Worm (Caenorhabditis elegans) whole organism, L4 larva: ENCODE results near the gene W02B12.1.

Experiments used
- aly-2 ChIP-seq: sonication (generic microtip); optimal IDR thresholded peaks from 2 replicates; lab custom pipeline; 2018; ENCODE audit warnings: missing biosample characterization, missing genetic modification characterization
- ceh-20 ChIP-seq: fragments of 200-800 bp; sonication (Bioruptor generic); IDR thresholded peaks from 2 replicates; pipeline ENCODE4 v1.3.6; 2022; ENCODE audit warnings: missing genetic modification reagents, missing genetic modification characterization, missing compliant biosample characterization
- ces-1 ChIP-seq: fragments of 150-350 bp; sonication (generic microtip); optimal IDR thresholded peaks from 4 replicates; lab custom pipeline; 2014; ENCODE audit warnings: missing biosample characterization, missing genetic modification reagents, missing genetic modification characterization
- fos-1 ChIP-seq: fragments of 150-350 bp; optimal IDR thresholded peaks from 2 replicates; lab custom pipeline; 2014; ENCODE audit warnings: missing biosample characterization, missing genetic modification characterization
- skn-1 ChIP-seq: fragments of 150-350 bp; optimal IDR thresholded peaks from 2 replicates; lab custom pipeline; 2014; ENCODE audit warnings: missing biosample characterization, missing genetic modification characterization
- ztf-7 ChIP-seq: fragments of 150-350 bp; optimal IDR thresholded peaks from 2 replicates; lab custom pipeline; 2014; ENCODE audit warnings: missing biosample characterization, missing genetic modification characterization

DNA sequence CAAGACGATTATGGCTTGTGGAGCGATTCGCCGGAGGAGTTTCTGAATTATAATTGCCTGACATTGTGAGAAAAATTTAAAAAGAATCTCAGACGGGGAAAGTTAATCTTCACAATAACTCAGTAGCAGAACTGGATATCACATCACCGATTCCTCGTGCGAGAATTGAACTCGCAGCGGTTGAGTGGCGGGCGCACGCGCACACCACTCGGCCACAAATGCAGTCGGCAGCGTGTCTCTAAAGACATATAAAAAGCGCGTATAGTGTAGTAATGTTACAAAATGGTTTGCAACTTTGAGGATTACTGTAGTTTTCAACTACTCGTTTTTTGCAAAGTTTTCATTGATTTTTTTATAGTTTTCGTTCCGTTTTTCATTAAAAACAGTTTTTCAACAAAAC lies 35.8 kb downstream of the W02B12.1 start:
- TF ChIP-seq ces-1 (GFP tag; lab: Kevin White, UChicago), result no peak
- no peak for TF ChIP-seq ztf-7 (tag; lab: Kevin White, UChicago)
- no peak for TF ChIP-seq fos-1 (tag; lab: Kevin White, UChicago)
- TF ChIP-seq aly-2 (tag; lab: Kevin White, UChicago), result no peak
- no peak for TF ChIP-seq skn-1 (tag; lab: Kevin White, UChicago)
- peak; percentile 92 for TF ChIP-seq ceh-20
